Worm (Caenorhabditis elegans): ENCODE data around the gene ric-4.

- TF ChIP-seq T22C8.4 (GFP tag; IDR thresholded peaks at IDR 0.05) = no peak
- no peak for TF ChIP-seq ztf-29 (GFP tag; IDR thresholded peaks at IDR 0.05)
- TF ChIP-seq tab-1 (GFP tag; IDR thresholded peaks at IDR 0.05) = no peak
- no peak for TF ChIP-seq klf-2 (GFP tag; conservative IDR thresholded peaks at IDR 0.05)
- TF ChIP-seq cog-1 (tag; optimal IDR thresholded peaks at IDR 0.05) = no peak
- no peak for TF ChIP-seq ztf-23 (GFP tag; IDR thresholded peaks at IDR 0.05)
- TF ChIP-seq ref-1 (GFP tag; conservative IDR thresholded peaks at IDR 0.05) = no peak
Observed at ce11 chrV:10230932-10231331, 39.2 kb downstream of the ric-4 start, which contains the start of gene fipr-6.

Data from whole organism, midembryonic.